Fruit fly (Drosophila melanogaster): ENCODE results near the gene NANS.
"Not testable (repeated sequence)": the region's sequence is repeated elsewhere in the genome, so short reads cannot be mapped to it uniquely, and the experiment has no call there.

DNA sequence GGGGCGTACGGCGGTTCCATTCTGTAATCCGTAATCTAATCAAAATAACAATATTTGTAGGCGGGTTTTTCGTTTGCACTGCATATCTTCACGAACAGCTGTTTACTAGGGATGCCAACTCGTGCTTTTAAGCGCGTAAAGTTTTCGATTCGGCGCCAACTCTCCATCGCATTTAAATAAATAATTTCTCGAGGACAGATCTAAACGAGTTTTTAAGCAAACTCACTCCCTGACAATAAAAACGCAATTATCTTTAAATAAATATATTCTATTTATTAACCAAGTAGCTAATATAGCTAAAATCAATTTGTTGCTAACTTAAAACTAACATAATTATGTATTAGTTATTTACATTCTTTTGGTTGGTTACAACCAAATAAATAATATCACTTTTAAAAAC, 38.8 kb downstream of the NANS start, which contains the start of gene CG5608:
- TF ChIP-seq CG11762 (GFP tag; optimal IDR thresholded peaks at IDR 0.05; ENCODE audit: insufficient read depth); Blimp-1 (GFP tag; optimal IDR thresholded peaks at IDR 0.05); CG15336 (GFP tag; IDR thresholded peaks at IDR 0.05); CG8319 (GFP tag; optimal IDR thresholded peaks at IDR 0.05); CG6854 (GFP tag; optimal IDR thresholded peaks at IDR 0.05); Hr39 (GFP tag; optimal IDR thresholded peaks at IDR 0.05); CG6276 (GFP tag; optimal IDR thresholded peaks at IDR 0.05); Hr4 (GFP tag; optimal IDR thresholded peaks at IDR 0.05); CG11294 (GFP tag; IDR thresholded peaks at IDR 0.05); Lpt (GFP tag; optimal IDR thresholded peaks at IDR 0.05); fkh (GFP tag; optimal IDR thresholded peaks at IDR 0.05); Ets96B (tag; optimal IDR thresholded peaks at IDR 0.05): not testable (repeated sequence)
